Worm (Caenorhabditis elegans) whole organism, early embryonic: ENCODE data around the gene ddo-1.

ENCODE experiments used
- B0310.2 ChIP-seq: sonication (generic microtip); optimal IDR thresholded peaks from 2 replicates; lab custom pipeline; 2016; ENCODE audit warnings: mild to moderate bottlenecking, missing genetic modification characterization, missing compliant biosample characterization
- F13C5.2 ChIP-seq: sonication (generic microtip); optimal IDR thresholded peaks from 2 replicates; lab custom pipeline; 2017; ENCODE audit warnings: mild to moderate bottlenecking, missing genetic modification characterization, inconsistent platforms, missing compliant biosample characterization
- ama-1 ChIP-seq: fragments of 150-350 bp; optimal IDR thresholded peaks from 2 replicates; lab custom pipeline; 2014
- ceh-36 ChIP-seq: sonication (generic microtip); optimal IDR thresholded peaks from 2 replicates; lab custom pipeline; 2016; ENCODE audit warnings: missing genetic modification characterization, inconsistent platforms, missing compliant biosample characterization
- flt-1 ChIP-seq: fragments of 200-800 bp; sonication (Bioruptor generic); IDR thresholded peaks from 2 replicates; pipeline ENCODE4 v1.3.6; 2022; ENCODE audit warnings: missing genetic modification characterization, missing compliant biosample characterization
- hmbx-1 ChIP-seq: sonication (generic microtip); optimal IDR thresholded peaks from 2 replicates; lab custom pipeline; 2016; ENCODE audit warnings: mild to moderate bottlenecking, missing genetic modification characterization, missing compliant biosample characterization
- hmg-4 ChIP-seq: fragments of 200-800 bp; sonication (Bioruptor generic); optimal IDR thresholded peaks from 2 replicates; lab custom pipeline; 2018; ENCODE audit warnings: mild to moderate bottlenecking, missing genetic modification characterization, missing compliant biosample characterization
- pes-1 ChIP-seq: fragments of 200-800 bp; sonication (Bioruptor generic); IDR thresholded peaks from 2 replicates; pipeline ENCODE4 v1.3.6; 2022; ENCODE audit warnings: missing genetic modification reagents, missing genetic modification characterization, missing compliant biosample characterization

DNA sequence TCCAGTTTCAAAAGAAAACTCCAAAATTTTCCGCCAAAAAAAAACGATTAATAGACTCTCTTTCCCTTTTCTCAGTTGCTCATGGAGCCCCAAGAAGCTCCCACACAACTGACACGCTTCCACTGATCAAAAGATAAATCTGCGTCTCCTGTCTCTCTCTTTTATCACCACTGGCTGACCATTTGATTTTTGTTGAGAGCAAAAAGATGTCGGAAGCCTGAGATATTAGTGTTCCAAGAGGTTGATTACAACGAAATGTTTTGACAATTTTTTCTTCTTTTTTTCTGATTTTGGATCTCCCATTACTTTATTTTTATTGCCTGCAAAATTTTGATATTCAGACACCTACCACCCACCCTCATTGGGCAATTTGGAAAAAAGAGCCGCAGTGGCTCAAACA lies 44.5 kb downstream of the ddo-1 start, which contains the start of gene twk-42:
- TF ChIP-seq F13C5.2 (tag; lab: Kevin White, UChicago) = no peak
- no peak for TF ChIP-seq ama-1 (lab: Kevin White, UChicago)
- no peak for TF ChIP-seq hmg-4 (GFP tag; lab: Kevin White, UChicago)
- TF ChIP-seq hmbx-1 (tag; lab: Kevin White, UChicago) = no peak
- TF ChIP-seq ceh-36 = no peak
- TF ChIP-seq B0310.2 (tag; lab: Kevin White, UChicago) = no peak
- TF ChIP-seq flt-1 (GFP tag; lab: Robert Waterston, UW) = no peak
- no peak for TF ChIP-seq pes-1 (GFP tag; lab: Robert Waterston, UW)
